Worm (Caenorhabditis elegans) whole organism, L4/young adult: Measurements from ENCODE around the gene lin-3.
A peak's percentile ranks its signal among the peaks of the same experiment; 100 is the strongest.

Experiments
- W03F9.2 ChIP-seq: fragments of 150-350 bp; optimal IDR thresholded peaks from 2 replicates; lab custom pipeline; 2014; ENCODE audit warnings: missing biosample characterization, missing genetic modification characterization
- dao-5 ChIP-seq: sonication (generic microtip); optimal IDR thresholded peaks from 2 replicates; lab custom pipeline; 2016; ENCODE audit warnings: missing genotype, missing genetic modification characterization, moderate library complexity, missing compliant biosample characterization
- him-1 ChIP-seq: sonication (generic microtip); optimal IDR thresholded peaks from 2 replicates; lab custom pipeline; 2016; ENCODE audit warnings: missing genotype, missing genetic modification reagents, missing genetic modification characterization, missing compliant biosample characterization

Gene lin-3

ce11 chrIV:11062984-11063613 lies 9.0 kb downstream of the lin-3 start:
- TF ChIP-seq him-1 (tag; lab: Kevin White, UChicago): no peak
- no peak for TF ChIP-seq W03F9.2
- no peak for TF ChIP-seq dao-5 (tag; lab: Kevin White, UChicago)

DNA sequence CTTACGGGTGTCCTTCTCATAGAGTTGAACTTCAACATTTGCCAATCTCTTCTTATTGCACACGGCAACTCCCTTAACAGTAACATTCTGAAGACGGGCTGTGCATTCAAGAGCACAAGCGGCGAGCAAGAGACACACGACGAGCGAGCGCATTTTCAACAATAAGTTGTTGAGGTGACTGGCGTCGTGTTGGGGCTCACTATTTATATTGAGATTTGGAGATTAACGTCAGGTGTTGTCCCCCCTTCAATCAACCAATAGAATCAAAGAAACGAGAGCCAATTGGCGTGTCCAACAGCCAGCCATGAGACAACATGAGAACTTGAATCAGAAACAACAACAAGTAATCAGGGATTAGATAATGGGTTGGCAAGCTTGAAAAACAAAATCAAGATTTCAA lies 9.9 kb downstream of the lin-3 start, which contains the start of gene ttr-16:
ttr-16 (minus strand) TSS at position 176 of the 400 bp plus-strand sequence.
- TF ChIP-seq dao-5 (tag; lab: Kevin White, UChicago) (no peak), W03F9.2 (no peak), him-1 (tag; lab: Kevin White, UChicago) (no peak)

- TF ChIP-seq him-1 (tag; lab: Kevin White, UChicago) (no peak), W03F9.2 (no peak), dao-5 (tag; lab: Kevin White, UChicago) (no peak)
Measured at ce11 chrIV:11067003-11067402, 12.9 kb downstream of the lin-3 start, which contains the start of gene ttr-17. Gene ttr-17, minus strand, starts transcription at chrIV:11067026.

DNA sequence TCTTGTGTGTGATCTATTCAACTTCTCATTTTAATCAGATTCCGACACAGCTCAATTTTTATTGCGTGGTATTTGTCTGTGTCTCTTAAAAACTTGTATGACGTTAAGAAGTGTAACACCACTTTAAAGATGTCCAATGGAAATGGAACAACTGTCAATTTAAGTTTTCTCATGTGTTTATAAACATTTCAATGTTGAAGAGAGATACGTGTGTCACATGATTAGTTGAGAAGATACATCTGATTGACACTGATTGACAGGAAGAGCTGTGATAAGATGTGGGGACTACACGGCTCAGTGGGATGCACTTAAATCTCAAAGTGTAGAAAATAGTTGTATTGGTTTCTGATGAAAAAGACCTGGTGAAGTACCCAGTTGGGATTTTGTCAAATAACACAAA lies 14.2 kb downstream of the lin-3 start:
- TF ChIP-seq him-1 (tag; lab: Kevin White, UChicago) (no peak), dao-5 (tag; lab: Kevin White, UChicago) (no peak)

- TF ChIP-seq him-1 (tag; lab: Kevin White, UChicago) (no peak), W03F9.2 (no peak), dao-5 (tag; lab: Kevin White, UChicago) (no peak)
Measured at ce11 chrIV:11078482-11078881, 24.4 kb downstream of the lin-3 start, which contains the start of gene Y5F2A.4. Gene Y5F2A.4, minus strand, starts transcription at chrIV:11078582.

DNA sequence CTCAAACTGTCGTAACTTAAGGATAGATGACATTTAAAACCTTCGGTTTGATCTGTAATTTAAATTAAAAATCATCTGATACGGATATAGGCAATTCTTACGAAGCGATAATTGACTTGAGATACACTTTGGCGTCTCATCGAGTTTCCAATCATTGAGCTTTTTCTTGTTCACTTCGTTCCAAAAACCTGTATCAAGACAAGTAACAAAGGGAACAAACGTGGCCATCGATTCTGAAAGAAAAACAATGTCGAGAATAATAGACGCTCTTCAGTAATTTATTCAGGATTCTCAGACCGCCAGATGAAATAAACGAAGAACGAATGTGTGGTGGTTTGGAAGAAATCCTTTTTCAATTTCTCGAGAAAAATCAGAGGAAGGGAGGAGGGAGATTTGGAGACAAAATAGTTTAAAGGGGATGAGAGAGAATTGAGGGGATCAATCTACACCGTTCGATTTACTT lies 26.7 kb downstream of the lin-3 start, which contains the start of gene atg-7:
atg-7 (minus strand) TSS at position 233 of the 463 bp plus-strand sequence.
- TF ChIP-seq dao-5 (tag; lab: Kevin White, UChicago) (no peak), him-1 (tag; lab: Kevin White, UChicago) (no peak), W03F9.2 (no peak)

DNA sequence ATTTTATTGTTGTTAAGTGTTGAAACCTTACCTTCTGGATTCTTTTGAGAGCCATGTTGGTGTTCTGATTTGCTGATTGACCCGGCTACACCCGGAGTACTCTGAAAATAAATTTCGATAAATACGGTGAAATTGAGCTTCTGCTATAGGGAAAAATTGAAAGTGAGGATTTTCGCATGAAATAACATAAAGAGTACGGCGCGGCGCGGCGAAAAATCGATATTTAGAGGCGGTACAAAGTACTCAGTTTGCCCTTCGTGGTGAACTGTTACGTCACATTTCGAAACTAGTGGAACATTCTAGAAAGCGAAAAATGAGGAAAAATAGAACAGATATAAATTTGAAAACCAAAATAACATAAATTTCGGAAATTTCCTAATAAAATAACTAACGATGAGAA lies 28.0 kb downstream of the lin-3 start, which contains the start of gene let-70:
let-70 (minus strand) TSS at position 101 of the 400 bp plus-strand sequence.
- no peak for TF ChIP-seq W03F9.2

DNA sequence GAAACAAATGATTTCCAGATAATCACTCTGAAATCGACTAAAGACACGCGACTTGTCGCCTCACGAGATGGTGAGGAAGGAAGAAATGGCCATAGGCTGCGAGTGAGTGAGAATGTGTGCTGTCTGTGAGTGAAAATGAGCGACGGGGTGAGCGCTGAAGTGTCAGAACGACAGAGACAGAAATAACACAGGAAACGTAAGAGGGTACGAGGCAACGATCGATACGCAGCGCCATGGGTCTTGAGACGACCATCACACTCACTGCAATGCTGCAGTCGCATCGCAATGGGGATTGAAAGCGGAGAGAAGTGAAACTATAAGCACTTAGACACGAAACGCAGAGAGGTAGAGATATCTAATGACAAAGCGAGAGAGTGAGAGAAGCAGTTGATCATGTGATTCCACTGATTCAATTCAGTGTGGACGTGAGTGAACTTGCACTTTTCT lies 28.7 kb downstream of the lin-3 start:
- TF ChIP-seq W03F9.2: peak; percentile 70
- TF ChIP-seq dao-5 (tag; lab: Kevin White, UChicago): peak; percentile 52
- peak; percentile 90 for TF ChIP-seq him-1 (tag; lab: Kevin White, UChicago)

DNA sequence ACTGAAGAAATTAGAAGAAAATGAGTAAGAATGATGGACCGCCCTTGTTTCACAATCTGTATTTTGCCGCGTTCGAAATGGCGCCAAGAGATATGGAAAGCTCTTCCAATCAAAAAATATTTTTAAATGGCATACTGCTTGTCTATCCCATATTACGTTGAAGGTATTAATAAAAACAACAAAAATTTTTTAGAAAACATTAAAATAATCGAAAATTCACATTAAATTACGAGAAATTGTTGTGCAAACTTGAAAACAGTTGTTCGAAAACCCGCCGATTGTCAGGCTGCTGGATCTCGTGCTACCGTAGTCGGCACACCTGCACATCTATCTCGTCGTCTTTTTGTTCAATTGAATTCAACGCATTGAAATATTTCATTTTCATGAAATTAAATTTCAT lies 29.5 kb downstream of the lin-3 start, which contains the start of gene klc-1:
klc-1 (plus strand) TSS at position 127 of the 400 bp plus-strand sequence.
- TF ChIP-seq him-1 (tag; lab: Kevin White, UChicago) (no peak), dao-5 (tag; lab: Kevin White, UChicago) (no peak), W03F9.2 (no peak)

DNA sequence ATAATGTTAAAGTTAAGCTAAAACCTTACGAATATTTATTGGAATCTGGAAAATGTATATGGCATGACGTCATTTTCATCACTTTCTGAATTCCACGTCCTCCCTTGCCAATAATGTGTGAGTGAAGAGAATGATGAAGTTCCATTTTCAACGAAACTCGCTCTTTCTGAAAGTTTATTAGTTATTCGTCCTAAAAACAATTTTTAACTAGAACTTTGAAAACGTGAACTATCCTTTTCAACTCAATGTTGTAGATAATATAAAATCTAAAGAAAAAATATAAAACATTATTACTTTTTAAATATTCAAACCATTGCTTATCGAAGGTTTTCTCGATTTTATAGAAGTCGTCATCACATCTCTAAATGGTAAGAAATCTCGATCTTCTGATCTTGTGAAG lies 35.4 kb downstream of the lin-3 start, which contains the start of gene M7.7:
M7.7 (plus strand) TSS at position 301 of the 400 bp plus-strand sequence.
- TF ChIP-seq W03F9.2: no peak
- no peak for TF ChIP-seq him-1 (tag; lab: Kevin White, UChicago)
- no peak for TF ChIP-seq dao-5 (tag; lab: Kevin White, UChicago)

- no peak for TF ChIP-seq him-1 (tag; lab: Kevin White, UChicago)
- TF ChIP-seq dao-5 (tag; lab: Kevin White, UChicago): no peak
Measured at ce11 chrIV:11092502-11093080, 38.5 kb downstream of the lin-3 start, which contains the start of gene bcc-1. Gene bcc-1, minus strand, starts transcription at chrIV:11092552.

- TF ChIP-seq dao-5 (tag; lab: Kevin White, UChicago) (no peak), him-1 (tag; lab: Kevin White, UChicago) (no peak)
Measured at ce11 chrIV:11094052-11094451, 39.9 kb downstream of the lin-3 start.

DNA sequence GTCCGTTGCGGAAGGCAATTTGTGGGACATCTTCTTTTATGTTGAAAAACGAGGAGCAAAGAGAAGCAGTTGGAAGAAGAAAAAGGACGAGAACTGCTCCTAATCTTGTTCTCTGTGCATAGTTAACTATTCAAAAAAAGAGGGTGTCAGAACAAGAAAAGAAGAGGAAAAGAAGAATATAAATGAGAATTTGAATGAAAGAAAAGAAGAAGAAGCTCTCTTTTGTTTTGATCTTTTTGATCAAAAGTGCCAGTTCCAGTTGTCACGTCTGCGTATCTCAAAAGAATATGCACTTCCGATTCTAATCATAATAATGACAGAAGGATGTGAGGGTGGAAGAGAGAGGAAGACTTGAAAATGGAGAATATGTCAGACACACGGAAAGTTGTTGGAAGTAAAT lies 40.9 kb downstream of the lin-3 start, which contains the start of gene M7.8:
M7.8 (minus strand) TSS at position 112 of the 400 bp plus-strand sequence.
- TF ChIP-seq W03F9.2: no peak
- no peak for TF ChIP-seq him-1 (tag; lab: Kevin White, UChicago)
- TF ChIP-seq dao-5 (tag; lab: Kevin White, UChicago): no peak

ce11 chrIV:11097795-11098194 lies 43.7 kb downstream of the lin-3 start, which contains the start of gene M7.12:
Gene M7.12, minus strand, starts transcription at chrIV:11097982.
- no peak for TF ChIP-seq dao-5 (tag; lab: Kevin White, UChicago)
- no peak for TF ChIP-seq him-1 (tag; lab: Kevin White, UChicago)
